Fruit fly (Drosophila melanogaster): ENCODE measurements around the gene CG9692.

DNA sequence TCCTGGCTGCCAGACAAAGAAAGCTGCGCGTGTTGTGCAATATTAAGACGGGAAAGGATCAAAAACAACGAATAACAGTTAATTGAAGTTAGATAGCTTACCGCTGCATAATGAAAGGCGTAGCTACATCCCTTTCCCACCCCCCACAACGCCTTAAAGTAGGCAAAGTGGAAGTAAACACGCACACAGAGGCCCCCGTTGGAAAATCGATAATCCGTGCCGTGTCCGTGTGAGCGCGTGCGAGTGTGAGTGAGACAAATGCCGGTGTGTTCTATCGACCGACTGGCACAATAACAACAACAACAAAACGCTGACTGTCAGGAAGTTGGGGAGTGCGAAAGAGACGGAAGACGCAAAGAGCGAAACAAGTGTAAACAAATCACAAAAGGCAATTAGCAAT is 7.6 kb downstream of the CG9692 start:
- TF ChIP-seq usp (GFP tag; optimal IDR thresholded peaks at IDR 0.05): no peak
- TF ChIP-seq h (GFP tag; optimal IDR thresholded peaks at IDR 0.05): no peak
- no peak for TF ChIP-seq Dfd (GFP tag; optimal IDR thresholded peaks at IDR 0.05)
- no peak for TF ChIP-seq sv (GFP tag; optimal IDR thresholded peaks at IDR 0.05)
- no peak for TF ChIP-seq rgr (GFP tag; optimal IDR thresholded peaks at IDR 0.05)
- TF ChIP-seq lola (GFP tag; optimal IDR thresholded peaks at IDR 0.05): no peak
- no peak for TF ChIP-seq CrebA (GFP tag; optimal IDR thresholded peaks at IDR 0.05; ENCODE audit: borderline replicate concordance)
- no peak for TF ChIP-seq Vsx2 (GFP tag; optimal IDR thresholded peaks at IDR 0.05; ENCODE audit: partially characterized antibody)
- TF ChIP-seq Abd-B (GFP tag; optimal IDR thresholded peaks at IDR 0.05): no peak
- TF ChIP-seq jim (GFP tag; optimal IDR thresholded peaks at IDR 0.05): no peak
- no peak for TF ChIP-seq OdsH (GFP tag; optimal IDR thresholded peaks at IDR 0.05)
- TF ChIP-seq Jra (GFP tag; optimal IDR thresholded peaks at IDR 0.05): no peak

Measured in whole organism, wandering third instar larva.